Fruit fly (Drosophila melanogaster) S2 (cell line): ENCODE results near the gene CG42538.

Experiments
- CG8478 ChIP-seq: fragments of >200 bp; optimal IDR thresholded peaks from 2 replicates; lab custom pipeline; 2018
- CTCF ChIP-seq, 2 experiments: fragments of >200 bp; optimal IDR thresholded peaks; 2 replicates each; lab custom pipeline; 2018

- TF ChIP-seq CTCF (optimal IDR thresholded peaks at IDR 0.05; lab: Kevin White, UChicago), result no peak
- TF ChIP-seq CG8478 (lab: Kevin White, UChicago), result no peak
These were observed 19.8 kb upstream of the CG42538 start for dm6 chr3L:16014515-16014914.
